Worm (Caenorhabditis elegans) whole organism, L3 larva: ENCODE data around the gene fbxa-118.

Experiments used
- R02D3.7 ChIP-seq: fragments of 150-350 bp; optimal IDR thresholded peaks from 2 replicates; lab custom pipeline; 2014; ENCODE audit warnings: missing biosample characterization, missing genetic modification characterization
- ZK546.5 ChIP-seq: sonication (generic microtip); optimal IDR thresholded peaks from 2 replicates; lab custom pipeline; 2017; ENCODE audit warnings: missing biosample characterization, missing genetic modification characterization
- ama-1 ChIP-seq: fragments of 150-350 bp; optimal IDR thresholded peaks from 2 replicates; lab custom pipeline; 2018
- ceh-16 ChIP-seq: sonication (generic microtip); optimal IDR thresholded peaks from 2 replicates; lab custom pipeline; 2017; ENCODE audit warnings: missing biosample characterization, missing genetic modification characterization
- ceh-28 ChIP-seq: fragments of 150-350 bp; optimal IDR thresholded peaks from 2 replicates; lab custom pipeline; 2014; ENCODE audit warnings: missing biosample characterization, missing genetic modification reagents, missing genetic modification characterization
- ceh-82 ChIP-seq: fragments of 150-350 bp; optimal IDR thresholded peaks from 2 replicates; lab custom pipeline; 2014; ENCODE audit warnings: missing biosample characterization, missing genetic modification characterization
- ceh-9 ChIP-seq: sonication (generic microtip); optimal IDR thresholded peaks from 2 replicates; lab custom pipeline; 2018; ENCODE audit warnings: missing biosample characterization, missing genetic modification characterization
- daf-12 ChIP-seq: fragments of 150-350 bp; optimal IDR thresholded peaks from 2 replicates; lab custom pipeline; 2014; ENCODE audit warnings: missing biosample characterization, missing genetic modification reagents, missing genetic modification characterization
- elt-1 ChIP-seq: fragments of 150-350 bp; optimal IDR thresholded peaks from 2 replicates; lab custom pipeline; 2014; ENCODE audit warnings: missing biosample characterization, missing genetic modification characterization
- elt-2 ChIP-seq: sonication (generic microtip); optimal IDR thresholded peaks from 2 replicates; lab custom pipeline; 2016; ENCODE audit warnings: missing genetic modification reagents, mild to moderate bottlenecking, missing genetic modification characterization, missing compliant biosample characterization
- eor-1 ChIP-seq, 2 experiments: fragments of 150-350 bp; optimal IDR thresholded peaks; 2 replicates each; lab custom pipeline; 2014 to 2018; ENCODE audit warnings: missing biosample characterization in 2 of 2, missing genetic modification characterization in 2 of 2
- fkh-10 ChIP-seq: sonication (generic microtip); optimal IDR thresholded peaks from 2 replicates; lab custom pipeline; 2017; ENCODE audit warnings: missing biosample characterization, missing genetic modification reagents, missing genetic modification characterization
- fkh-2 ChIP-seq: fragments of 150-350 bp; optimal IDR thresholded peaks from 2 replicates; lab custom pipeline; 2014; ENCODE audit warnings: missing biosample characterization, missing genetic modification reagents, missing genetic modification characterization
- fos-1 ChIP-seq: fragments of 150-350 bp; optimal IDR thresholded peaks from 2 replicates; lab custom pipeline; 2014; ENCODE audit warnings: missing biosample characterization, missing genetic modification characterization
- hmg-11 ChIP-seq: sonication (generic microtip); optimal IDR thresholded peaks from 2 replicates; lab custom pipeline; 2016; ENCODE audit warnings: missing genetic modification characterization, missing compliant biosample characterization
- jun-1 ChIP-seq: fragments of 150-350 bp; optimal IDR thresholded peaks from 2 replicates; lab custom pipeline; 2014; ENCODE audit warnings: missing biosample characterization, missing genetic modification reagents, missing genetic modification characterization
- lin-15B ChIP-seq: fragments of 150-350 bp; optimal IDR thresholded peaks from 2 replicates; lab custom pipeline; 2014; ENCODE audit warnings: missing biosample characterization, missing genetic modification characterization
- lin-39 ChIP-seq: fragments of 150-350 bp; optimal IDR thresholded peaks from 2 replicates; lab custom pipeline; 2018; ENCODE audit warnings: missing biosample characterization, missing genetic modification reagents, missing genetic modification characterization
- lsy-12 ChIP-seq: sonication (generic microtip); optimal IDR thresholded peaks from 2 replicates; lab custom pipeline; 2016; ENCODE audit warnings: mild to moderate bottlenecking, missing genetic modification characterization, missing compliant biosample characterization
- mdl-1 ChIP-seq: fragments of 150-350 bp; optimal IDR thresholded peaks from 2 replicates; lab custom pipeline; 2014; ENCODE audit warnings: missing biosample characterization, missing genetic modification characterization
- mml-1 ChIP-seq: fragments of 150-350 bp; sonication (generic microtip); optimal IDR thresholded peaks from 3 replicates; lab custom pipeline; 2014; ENCODE audit warnings: missing biosample characterization, missing genetic modification characterization
- nfya-1 ChIP-seq: sonication (generic microtip); optimal IDR thresholded peaks from 2 replicates; lab custom pipeline; 2017; ENCODE audit warnings: missing genetic modification characterization, mild to moderate bottlenecking, missing compliant biosample characterization, antibody characterized with exemption, moderate library complexity; ENCODE audit not compliant: insufficient read depth
- nhr-11 ChIP-seq: fragments of 150-350 bp; optimal IDR thresholded peaks from 2 replicates; lab custom pipeline; 2014; ENCODE audit warnings: missing biosample characterization, missing genetic modification characterization
- nhr-12 ChIP-seq: fragments of 150-350 bp; optimal IDR thresholded peaks from 2 replicates; lab custom pipeline; 2014; ENCODE audit warnings: missing biosample characterization, missing genetic modification characterization
- nhr-23 ChIP-seq: fragments of 150-350 bp; optimal IDR thresholded peaks from 2 replicates; lab custom pipeline; 2014; ENCODE audit warnings: missing biosample characterization, missing genetic modification reagents, missing genetic modification characterization
- nhr-237 ChIP-seq: fragments of 150-350 bp; optimal IDR thresholded peaks from 2 replicates; lab custom pipeline; 2014; ENCODE audit warnings: missing biosample characterization, missing genetic modification characterization
- nhr-28 ChIP-seq: fragments of 150-350 bp; optimal IDR thresholded peaks from 2 replicates; lab custom pipeline; 2014; ENCODE audit warnings: missing biosample characterization, missing genetic modification characterization
- nhr-43 ChIP-seq: sonication (generic microtip); optimal IDR thresholded peaks from 2 replicates; lab custom pipeline; 2016; ENCODE audit warnings: mild to moderate bottlenecking, missing genetic modification characterization, missing compliant biosample characterization; ENCODE audit not compliant: poor library complexity, severe bottlenecking
- nhr-67 ChIP-seq: fragments of 150-350 bp; optimal IDR thresholded peaks from 2 replicates; lab custom pipeline; 2014; ENCODE audit warnings: missing biosample characterization, missing genetic modification characterization
- nhr-77 ChIP-seq: fragments of 150-350 bp; optimal IDR thresholded peaks from 2 replicates; lab custom pipeline; 2014; ENCODE audit warnings: missing biosample characterization, missing genetic modification characterization
- pqm-1 ChIP-seq: fragments of 150-350 bp; optimal IDR thresholded peaks from 2 replicates; lab custom pipeline; 2017; ENCODE audit warnings: missing biosample characterization, missing genetic modification characterization, inconsistent platforms
- sea-2 ChIP-seq: fragments of 150-350 bp; sonication (generic microtip); optimal IDR thresholded peaks from 4 replicates; lab custom pipeline; 2014; ENCODE audit warnings: missing biosample characterization, missing genetic modification reagents, missing genetic modification characterization
- snpc-4 ChIP-seq: fragments of 150-350 bp; optimal IDR thresholded peaks from 2 replicates; lab custom pipeline; 2014; ENCODE audit warnings: missing biosample characterization, missing genetic modification characterization
- unc-62 ChIP-seq: fragments of 150-350 bp; sonication (generic microtip); optimal IDR thresholded peaks from 4 replicates; lab custom pipeline; 2014; ENCODE audit warnings: missing biosample characterization, missing genetic modification reagents, missing genetic modification characterization
- zag-1 ChIP-seq: fragments of 150-350 bp; optimal IDR thresholded peaks from 2 replicates; lab custom pipeline; 2014; ENCODE audit warnings: missing biosample characterization, missing genetic modification characterization
- ztf-11 ChIP-seq: fragments of 150-350 bp; optimal IDR thresholded peaks from 2 replicates; lab custom pipeline; 2014; ENCODE audit warnings: missing biosample characterization, missing genetic modification characterization
- ztf-4 ChIP-seq: fragments of 150-350 bp; optimal IDR thresholded peaks from 2 replicates; lab custom pipeline; 2014; ENCODE audit warnings: missing biosample characterization, missing genetic modification characterization

fbxa-118 gene

DNA sequence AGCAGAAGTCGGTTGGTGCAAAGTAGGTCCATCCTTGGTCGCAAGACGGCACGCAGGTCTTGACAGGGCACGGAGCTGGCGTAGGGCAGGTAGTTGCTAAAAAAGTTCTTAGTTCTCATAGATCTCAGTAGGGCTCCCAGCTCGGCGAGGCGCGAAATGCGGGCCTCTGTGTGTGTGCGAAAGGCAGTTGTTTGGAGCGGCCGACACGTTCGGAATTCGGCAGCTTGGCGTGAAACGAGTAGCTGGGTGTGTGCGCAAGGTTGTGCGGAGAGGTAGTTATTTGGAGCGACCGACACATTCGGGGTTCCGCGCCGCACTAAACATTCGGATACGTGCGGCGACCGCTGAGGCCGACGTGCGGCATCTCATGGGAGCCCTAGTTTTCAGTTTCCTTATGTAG, 24.2 kb downstream of the fbxa-118 start:
- TF ChIP-seq sea-2 (no peak), lsy-12 (no peak), fkh-2 (tag; lab: Kevin White, UChicago) (no peak), nhr-237 (tag; lab: Kevin White, UChicago) (no peak), nhr-11 (tag; lab: Kevin White, UChicago) (no peak), ceh-82 (no peak), nhr-77 (no peak), lin-15B (tag; lab: Kevin White, UChicago) (no peak)

DNA sequence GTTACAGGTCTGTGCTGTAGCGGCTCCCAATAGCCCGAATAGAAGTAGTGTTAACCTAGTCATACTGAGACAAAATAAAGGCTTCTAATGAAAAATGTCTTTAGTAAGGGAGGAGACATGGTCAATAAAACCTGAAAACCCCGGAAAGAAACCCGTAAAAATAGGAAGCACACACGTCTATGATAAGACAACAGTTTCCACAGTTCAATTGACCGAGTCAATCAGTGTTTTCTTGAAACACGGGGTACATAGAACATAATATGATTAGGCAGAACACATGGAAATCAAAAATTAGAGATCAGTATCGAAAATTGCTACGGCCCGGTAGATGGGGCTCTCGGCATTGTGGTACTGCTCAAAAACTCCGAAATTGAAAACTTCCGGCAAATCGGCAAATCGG, 26.0 kb downstream of the fbxa-118 start, which contains the start of gene clec-49:
Gene clec-49 (minus strand): TSS at position 103 of the 400 bp plus-strand sequence.
- peak; percentile 65 for TF ChIP-seq pqm-1 (tag; lab: Kevin White, UChicago)
- TF ChIP-seq elt-2 (tag; lab: Kevin White, UChicago) = peak; percentile 69
- TF ChIP-seq nhr-67 = no peak

ce11 chrV:19747144-19747543, 30.0 kb downstream of the fbxa-118 start:
- TF ChIP-seq unc-62 = no peak
- TF ChIP-seq fos-1 (tag; lab: Kevin White, UChicago) = no peak
- TF ChIP-seq ztf-11 (tag; lab: Kevin White, UChicago) = no peak
- TF ChIP-seq eor-1 (tag; optimal IDR thresholded peaks at IDR 0.05; lab: Kevin White, UChicago) = no peak
- TF ChIP-seq nhr-11 (tag; lab: Kevin White, UChicago) = no peak
- TF ChIP-seq ceh-82 = no peak
- TF ChIP-seq lin-39 = no peak
- TF ChIP-seq daf-12 (tag; lab: Kevin White, UChicago) = no peak
- no peak for TF ChIP-seq sea-2
- TF ChIP-seq pqm-1 (tag; lab: Kevin White, UChicago) = no peak
- no peak for TF ChIP-seq hmg-11
- TF ChIP-seq fkh-2 (tag; lab: Kevin White, UChicago) = no peak
- TF ChIP-seq fkh-10 (GFP tag; lab: Kevin White, UChicago) = no peak
- TF ChIP-seq, all 47 proteins: peak for 0

DNA sequence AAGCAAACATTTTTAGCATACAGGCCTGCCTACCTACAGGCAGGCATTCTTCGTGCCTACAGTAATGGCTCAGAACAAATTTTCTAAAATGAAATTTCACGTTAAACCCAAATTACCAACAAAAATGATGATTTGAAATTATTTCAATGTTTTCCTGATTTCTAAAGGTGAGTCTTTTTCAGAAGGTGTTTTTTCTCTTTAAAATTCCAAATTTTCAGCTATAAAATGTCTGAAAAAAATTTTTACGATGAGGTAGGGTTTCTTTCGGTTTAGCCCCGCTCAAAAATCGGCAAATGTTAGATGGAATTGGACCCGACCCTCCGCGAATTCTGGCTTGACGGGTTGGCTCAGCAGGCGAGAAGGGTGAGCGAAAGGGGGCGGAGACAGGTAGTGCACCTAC, 31.3 kb downstream of the fbxa-118 start, which contains the start of gene W04E12.5:
Gene W04E12.5 (plus strand): TSS at position 301 of the 400 bp plus-strand sequence.
- no peak for TF ChIP-seq nhr-43
- TF ChIP-seq ceh-82 = no peak
- no peak for TF ChIP-seq snpc-4 (tag; lab: Kevin White, UChicago)
- TF ChIP-seq nhr-23 (tag; lab: Kevin White, UChicago) = no peak
- TF ChIP-seq nhr-237 (tag; lab: Kevin White, UChicago) = no peak
- TF ChIP-seq nfya-1 = no peak
- TF ChIP-seq hmg-11 = no peak
- TF ChIP-seq eor-1 (tag; optimal IDR thresholded peaks at IDR 0.05; lab: Kevin White, UChicago) = no peak
- TF ChIP-seq nhr-12 (tag; lab: Kevin White, UChicago) = no peak
- no peak for TF ChIP-seq ztf-4
- no peak for TF ChIP-seq jun-1 (tag; lab: Kevin White, UChicago)
- TF ChIP-seq mdl-1 (tag; lab: Kevin White, UChicago) = no peak
- TF ChIP-seq fos-1 (tag; lab: Kevin White, UChicago) = no peak
- no peak for TF ChIP-seq ZK546.5 (tag; lab: Kevin White, UChicago)
- no peak for TF ChIP-seq daf-12 (tag; lab: Kevin White, UChicago)
- no peak for TF ChIP-seq nhr-28 (tag; lab: Kevin White, UChicago)
- no peak for TF ChIP-seq lin-15B (tag; lab: Kevin White, UChicago)
- TF ChIP-seq elt-2 (tag; lab: Kevin White, UChicago) = no peak
- no peak for TF ChIP-seq zag-1

DNA sequence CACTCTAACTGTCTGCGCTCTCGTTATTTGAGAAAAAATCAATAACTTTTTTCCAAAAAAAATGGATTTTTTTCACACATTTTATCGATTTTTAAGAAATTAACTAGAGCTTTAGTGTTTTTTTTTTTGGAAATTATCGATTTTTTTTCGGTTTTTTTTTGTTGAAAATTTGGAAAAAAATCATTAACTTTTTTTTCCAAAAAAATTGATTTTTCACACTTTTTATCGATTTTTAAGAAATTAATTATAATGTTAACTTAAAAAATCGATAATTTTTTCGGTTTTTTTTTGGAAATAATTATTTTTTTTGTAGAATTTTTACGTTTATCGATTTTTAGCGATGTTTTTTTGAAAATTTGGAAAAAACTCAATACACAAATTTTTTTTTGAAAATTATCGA, 32.9 kb downstream of the fbxa-118 start:
- TF ChIP-seq ZK546.5 (tag; lab: Kevin White, UChicago) (no peak), ceh-28 (tag; lab: Kevin White, UChicago) (peak; percentile 85)
- TF ChIP-seq, all 47 proteins: peak for 1

DNA sequence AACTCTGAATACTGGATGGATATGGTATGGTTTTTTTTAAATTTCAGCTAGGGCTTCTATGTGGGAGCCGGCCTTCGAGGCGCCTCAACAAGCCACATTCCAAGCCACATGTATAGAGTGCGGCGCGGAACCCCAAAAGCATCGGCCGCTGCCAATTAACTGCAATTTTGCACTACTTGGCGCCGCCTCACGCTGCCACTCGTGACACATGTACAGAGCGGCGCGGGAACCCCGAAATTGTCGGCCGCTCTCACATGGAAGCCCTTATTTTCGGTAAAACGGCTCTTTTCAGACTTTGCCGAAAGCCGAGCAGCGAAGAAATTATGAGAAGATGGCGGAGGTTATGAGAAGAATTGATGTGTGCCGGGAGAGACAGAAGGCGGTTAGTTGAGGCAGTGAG, 33.3 kb downstream of the fbxa-118 start:
- TF ChIP-seq ZK546.5 (tag; lab: Kevin White, UChicago) (no peak), nhr-23 (tag; lab: Kevin White, UChicago) (no peak), nhr-237 (tag; lab: Kevin White, UChicago) (no peak), mml-1 (tag; lab: Kevin White, UChicago) (no peak), ceh-16 (tag; lab: Kevin White, UChicago) (no peak), R02D3.7 (tag; lab: Kevin White, UChicago) (no peak), ceh-9 (no peak), ama-1 (lab: Kevin White, UChicago) (no peak), elt-1 (tag; lab: Kevin White, UChicago) (no peak), unc-62 (no peak), nhr-77 (no peak)
